Fruit fly (Drosophila melanogaster): ENCODE measurements around the gene spen.

Gene spen

dm6 chr2L:249048-249825 is 90.4 kb downstream of the spen start (continued):
- TF ChIP-seq CG17186 (GFP tag; optimal IDR thresholded peaks at IDR 0.05): no peak
- TF ChIP-seq Usf (GFP tag; optimal IDR thresholded peaks at IDR 0.05): no peak
- no peak for TF ChIP-seq CG8765 (GFP tag; IDR thresholded peaks at IDR 0.05)
- peak; percentile 84 for TF ChIP-seq nom (GFP tag; optimal IDR thresholded peaks at IDR 0.05)
- TF ChIP-seq HLHmδ (GFP tag; optimal IDR thresholded peaks at IDR 0.05): peak; percentile 58
- peak; percentile 42 for TF ChIP-seq Nf-YB (GFP tag; optimal IDR thresholded peaks at IDR 0.05)
- TF ChIP-seq CG33213 (GFP tag; optimal IDR thresholded peaks at IDR 0.05): no peak
- TF ChIP-seq TFAM (GFP tag; optimal IDR thresholded peaks at IDR 0.05): no peak
- no peak for TF ChIP-seq CG30020 (tag; optimal IDR thresholded peaks at IDR 0.05)
- TF ChIP-seq CG4282 (GFP tag; optimal IDR thresholded peaks at IDR 0.05): no peak
- no peak for TF ChIP-seq mld (GFP tag; IDR thresholded peaks at IDR 0.05; ENCODE audit: partially characterized antibody)
- peak; percentile 62 for TF ChIP-seq Drgx (GFP tag; IDR thresholded peaks at IDR 0.05)
- no peak for TF ChIP-seq ind (GFP tag; optimal IDR thresholded peaks at IDR 0.05)
- no peak for TF ChIP-seq CG6791 (GFP tag; IDR thresholded peaks at IDR 0.05; ENCODE audit: partially characterized antibody)
- no peak for TF ChIP-seq Optix (GFP tag; IDR thresholded peaks at IDR 0.05)
- no peak for TF ChIP-seq CG10209 (GFP tag; optimal IDR thresholded peaks at IDR 0.05)
- TF ChIP-seq CG11398 (GFP tag; optimal IDR thresholded peaks at IDR 0.05): no peak
- 0 out of 2 replicates have a peak, but pooled peaks have one; percentile 11 for TF ChIP-seq CG2129 (GFP tag; IDR thresholded peaks at IDR 0.05; ENCODE audit: partially characterized antibody)
- no peak for TF ChIP-seq Sry-δ (GFP tag; optimal IDR thresholded peaks at IDR 0.05)
- TF ChIP-seq hth (optimal IDR thresholded peaks at IDR 0.05): no peak
- TF ChIP-seq mirr (GFP tag; optimal IDR thresholded peaks at IDR 0.05): no peak
- TF ChIP-seq hb (GFP tag; IDR thresholded peaks at IDR 0.05; ENCODE audit: partially characterized antibody): no peak
- no peak; the same call in 1 of the 2 replicates for TF ChIP-seq sob (GFP tag; IDR thresholded peaks at IDR 0.05)
- TF ChIP-seq pfk (GFP tag; optimal IDR thresholded peaks at IDR 0.05): peak; percentile 24
- no peak for TF ChIP-seq Dref (GFP tag; IDR thresholded peaks at IDR 0.05)
- no peak for TF ChIP-seq Sox100B (GFP tag; optimal IDR thresholded peaks at IDR 0.05)
- TF ChIP-seq scrt (GFP tag; optimal IDR thresholded peaks at IDR 0.05): peak; percentile 39
- TF ChIP-seq onecut (GFP tag; IDR thresholded peaks at IDR 0.05): no peak
- no peak for TF ChIP-seq lola (GFP tag; optimal IDR thresholded peaks at IDR 0.05)
- TF ChIP-seq CkIIα-i1 (GFP tag; IDR thresholded peaks at IDR 0.05): no peak
- TF ChIP-seq CG7987 (GFP tag; optimal IDR thresholded peaks at IDR 0.05): peak; percentile 22
- TF ChIP-seq CG13624 (GFP tag; optimal IDR thresholded peaks at IDR 0.05): peak; percentile 13
- no peak for TF ChIP-seq ttk (GFP tag; IDR thresholded peaks at IDR 0.05)
- TF ChIP-seq CG1024 (GFP tag; IDR thresholded peaks at IDR 0.05): no peak
- no peak for TF ChIP-seq H15 (GFP tag; IDR thresholded peaks at IDR 0.05)
- TF ChIP-seq oc (tag; optimal IDR thresholded peaks at IDR 0.05): no peak
- no peak for TF ChIP-seq en (GFP tag; optimal IDR thresholded peaks at IDR 0.05)
- TF ChIP-seq CG10565 (GFP tag; optimal IDR thresholded peaks at IDR 0.05): no peak
- peak; percentile 2 for TF ChIP-seq corto (GFP tag; optimal IDR thresholded peaks at IDR 0.05)
- TF ChIP-seq CG43689 (GFP tag; IDR thresholded peaks at IDR 0.05): no peak
- no peak for TF ChIP-seq Dfd (GFP tag; optimal IDR thresholded peaks at IDR 0.05)
- no peak for TF ChIP-seq run (tag; optimal IDR thresholded peaks at IDR 0.05)
- TF ChIP-seq CG4854 (GFP tag; optimal IDR thresholded peaks at IDR 0.05): no peak
- TF ChIP-seq CG17612 (GFP tag; IDR thresholded peaks at IDR 0.05): no peak
- TF ChIP-seq Deaf1 (tag; optimal IDR thresholded peaks at IDR 0.05): peak; percentile 75
- no peak for TF ChIP-seq dm (GFP tag; optimal IDR thresholded peaks at IDR 0.05)
- no peak for TF ChIP-seq CG6813 (GFP tag; optimal IDR thresholded peaks at IDR 0.05)
- TF ChIP-seq peb (GFP tag; IDR thresholded peaks at IDR 0.05): no peak
- TF ChIP-seq Adf1 (GFP tag; IDR thresholded peaks at IDR 0.05): peak; percentile 79
- no peak for TF ChIP-seq CG3847 (GFP tag; IDR thresholded peaks at IDR 0.05)
